Worm (Caenorhabditis elegans) whole organism, young adult: Measurements from ENCODE around the gene C50F4.9.

ENCODE experiments used
- B0035.1 ChIP-seq: sonication (generic microtip); optimal IDR thresholded peaks from 2 replicates; lab custom pipeline; 2016; ENCODE audit warnings: missing genetic modification characterization, mild to moderate bottlenecking, missing compliant biosample characterization, missing genotype, missing genetic modification reagents
- F23B12.7 ChIP-seq: sonication (generic microtip); optimal IDR thresholded peaks from 2 replicates; lab custom pipeline; 2017; ENCODE audit warnings: missing genetic modification characterization, mild to moderate bottlenecking, missing compliant biosample characterization, antibody characterized with exemption, moderate library complexity; ENCODE audit not compliant: insufficient read depth
- F49E8.2 ChIP-seq: sonication (generic microtip); optimal IDR thresholded peaks from 3 replicates; lab custom pipeline; 2017; ENCODE audit warnings: missing genetic modification characterization, mild to moderate bottlenecking, missing compliant biosample characterization, antibody characterized with exemption, moderate library complexity; ENCODE audit not compliant: insufficient read depth
- Y67H2A.10 ChIP-seq: fragments of 200-800 bp; sonication (Bioruptor generic); conservative IDR thresholded peaks from 2 replicates; pipeline ENCODE4 v1.3.6; 2022; ENCODE audit warnings: missing genetic modification reagents, missing genetic modification characterization, missing compliant biosample characterization
- ama-1 ChIP-seq, 3 experiments: fragments of 150-350 bp in 1 of 3; sonication (generic microtip) in 2 of 3; optimal IDR thresholded peaks; 2 replicates each; lab custom pipeline; 2014 to 2018; ENCODE audit warnings: missing biosample characterization in 2 of 3, missing genetic modification characterization in 2 of 3, missing genetic modification reagents in 2 of 3
- nhr-90 ChIP-seq: sonication (generic microtip); optimal IDR thresholded peaks from 2 replicates; lab custom pipeline; 2016; ENCODE audit warnings: missing genotype, mild to moderate bottlenecking, missing genetic modification characterization, missing compliant biosample characterization
- unc-62 ChIP-seq: fragments of 150-350 bp; optimal IDR thresholded peaks from 2 replicates; lab custom pipeline; 2014; ENCODE audit warnings: missing biosample characterization, missing genetic modification reagents, missing genetic modification characterization

DNA sequence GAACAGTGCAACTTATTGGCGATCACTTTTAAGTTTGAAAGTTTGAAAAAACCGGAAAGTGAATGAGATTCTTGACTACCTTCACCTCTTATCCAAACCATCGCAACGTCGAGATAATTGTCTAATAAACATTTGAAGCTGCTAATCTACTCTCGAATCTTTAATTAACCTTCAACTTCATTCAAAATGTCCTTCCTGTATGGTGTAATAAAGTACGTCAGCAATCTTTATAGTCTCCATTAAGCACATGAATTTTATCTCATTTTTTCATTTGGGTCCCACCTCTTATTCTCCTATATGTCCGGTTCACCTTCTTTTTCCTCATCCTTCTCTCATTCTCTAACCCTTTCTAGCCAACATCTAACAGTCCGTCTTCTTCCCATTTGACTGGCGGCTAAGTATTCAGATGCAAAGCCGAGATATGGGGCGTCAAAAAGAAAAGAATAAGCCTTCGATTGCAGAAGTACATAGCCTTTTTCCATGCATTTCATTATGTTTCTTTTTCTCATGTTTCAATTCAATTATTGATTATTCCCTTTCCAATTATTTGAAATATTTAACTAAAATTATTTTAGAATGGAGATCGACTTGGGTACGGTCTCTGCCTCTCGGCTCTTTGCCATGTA, 23.1 kb downstream of the C50F4.9 start, which contains the start of gene swt-5:
- TF ChIP-seq Y67H2A.10 (GFP tag; lab: Robert Waterston, UW) (no peak), B0035.1 (tag; lab: Kevin White, UChicago) (no peak), nhr-90 (tag; lab: Kevin White, UChicago) (no peak), unc-62 (no peak), F23B12.7 (tag; lab: Kevin White, UChicago) (no peak), F49E8.2 (tag; lab: Kevin White, UChicago) (no peak), ama-1 (optimal IDR thresholded peaks at IDR 0.05; lab: Kevin White, UChicago) (no peak), ama-1 (GFP tag; optimal IDR thresholded peaks at IDR 0.05; lab: Kevin White, UChicago) (no peak)
